Worm (Caenorhabditis elegans) whole organism, late embryonic: ENCODE data around the gene K09C8.2.
A peak's percentile ranks its signal among the peaks of the same experiment; 100 is the strongest.

Experiments used
- C38D4.7 ChIP-seq: fragments of 200-800 bp; sonication (Bioruptor generic); optimal IDR thresholded peaks from 2 replicates; lab custom pipeline; 2018; ENCODE audit warnings: mild to moderate bottlenecking, missing genetic modification characterization, moderate library complexity, missing compliant biosample characterization
- K02D7.2 ChIP-seq: sonication (generic microtip); optimal IDR thresholded peaks from 2 replicates; lab custom pipeline; 2017; ENCODE audit warnings: mild to moderate bottlenecking, missing genetic modification characterization, missing compliant biosample characterization
- ceh-14 ChIP-seq: sonication (generic microtip); optimal IDR thresholded peaks from 2 replicates; lab custom pipeline; 2016; ENCODE audit warnings: missing genotype, missing genetic modification characterization, missing compliant biosample characterization
- ceh-18 ChIP-seq: sonication (generic microtip); optimal IDR thresholded peaks from 2 replicates; lab custom pipeline; 2016; ENCODE audit warnings: missing genetic modification characterization, missing compliant biosample characterization
- ceh-19 ChIP-seq: fragments of 200-800 bp; sonication (Bioruptor generic); optimal IDR thresholded peaks from 2 replicates; lab custom pipeline; 2018; ENCODE audit warnings: mild to moderate bottlenecking, missing genetic modification characterization, missing compliant biosample characterization
- ceh-2 ChIP-seq: sonication (generic microtip); optimal IDR thresholded peaks from 2 replicates; lab custom pipeline; 2016; ENCODE audit warnings: missing genotype, missing genetic modification characterization, missing compliant biosample characterization
- ceh-22 ChIP-seq: sonication (generic microtip); optimal IDR thresholded peaks from 2 replicates; lab custom pipeline; 2017; ENCODE audit warnings: missing biosample characterization, missing genetic modification characterization
- ceh-31 ChIP-seq: sonication (generic microtip); optimal IDR thresholded peaks from 2 replicates; lab custom pipeline; 2016; ENCODE audit warnings: missing genetic modification characterization, missing compliant biosample characterization
- ceh-45 ChIP-seq: fragments of 200-800 bp; sonication (Bioruptor generic); IDR thresholded peaks from 2 replicates; pipeline ENCODE4 v1.3.6; 2022; ENCODE audit warnings: missing genetic modification reagents, missing genetic modification characterization, missing compliant biosample characterization
- ceh-9 ChIP-seq: sonication (generic microtip); optimal IDR thresholded peaks from 2 replicates; lab custom pipeline; 2016; ENCODE audit warnings: mild to moderate bottlenecking, missing genetic modification characterization, inconsistent platforms, missing compliant biosample characterization
- che-1 ChIP-seq: sonication (generic microtip); optimal IDR thresholded peaks from 2 replicates; lab custom pipeline; 2016; ENCODE audit warnings: mild to moderate bottlenecking, missing genetic modification characterization, missing compliant biosample characterization
- dmd-4 ChIP-seq: sonication (generic microtip); optimal IDR thresholded peaks from 2 replicates; lab custom pipeline; 2016; ENCODE audit warnings: borderline replicate concordance, missing genetic modification characterization, missing compliant biosample characterization
- dve-1 ChIP-seq: sonication (generic microtip); optimal IDR thresholded peaks from 2 replicates; lab custom pipeline; 2017; ENCODE audit warnings: antibody characterized with exemption, mild to moderate bottlenecking, missing genetic modification characterization, missing compliant biosample characterization
- elt-2 ChIP-seq: sonication (generic microtip); optimal IDR thresholded peaks from 2 replicates; lab custom pipeline; 2016; ENCODE audit warnings: missing genetic modification reagents, missing genetic modification characterization, missing compliant biosample characterization
- elt-4 ChIP-seq: sonication (generic microtip); optimal IDR thresholded peaks from 2 replicates; lab custom pipeline; 2016; ENCODE audit warnings: missing genetic modification characterization, missing compliant biosample characterization
- ets-4 ChIP-seq: sonication (generic microtip); optimal IDR thresholded peaks from 2 replicates; lab custom pipeline; 2016; ENCODE audit warnings: missing genetic modification characterization, missing compliant biosample characterization
- fkh-10 ChIP-seq: fragments of 150-350 bp; optimal IDR thresholded peaks from 2 replicates; lab custom pipeline; 2014; ENCODE audit warnings: missing biosample characterization, missing genetic modification reagents, missing genetic modification characterization
- fkh-6 ChIP-seq: sonication (generic microtip); optimal IDR thresholded peaks from 2 replicates; lab custom pipeline; 2016; ENCODE audit warnings: missing genetic modification characterization, missing compliant biosample characterization
- gmeb-2 ChIP-seq: sonication (generic microtip); optimal IDR thresholded peaks from 2 replicates; lab custom pipeline; 2016; ENCODE audit warnings: missing genetic modification characterization, inconsistent platforms, missing compliant biosample characterization
- hlh-30 ChIP-seq: sonication (generic microtip); optimal IDR thresholded peaks from 2 replicates; lab custom pipeline; 2017; ENCODE audit warnings: antibody characterized with exemption, missing genetic modification characterization, missing compliant biosample characterization; ENCODE audit not compliant: insufficient read depth
- hlh-8 ChIP-seq: sonication (generic microtip); optimal IDR thresholded peaks from 2 replicates; lab custom pipeline; 2016; ENCODE audit warnings: missing genotype, missing genetic modification characterization, missing compliant biosample characterization
- lim-6 ChIP-seq: sonication (generic microtip); optimal IDR thresholded peaks from 2 replicates; lab custom pipeline; 2016; ENCODE audit warnings: missing genetic modification characterization, missing compliant biosample characterization
- lin-11 ChIP-seq: fragments of 200-800 bp; sonication (Bioruptor generic); optimal IDR thresholded peaks from 2 replicates; lab custom pipeline; 2018; ENCODE audit warnings: mild to moderate bottlenecking, missing genetic modification characterization, missing compliant biosample characterization
- madf-2 ChIP-seq: sonication (generic microtip); optimal IDR thresholded peaks from 2 replicates; lab custom pipeline; 2017; ENCODE audit warnings: missing genetic modification characterization, missing compliant biosample characterization
- mec-3 ChIP-seq: sonication (generic microtip); optimal IDR thresholded peaks from 2 replicates; lab custom pipeline; 2016; ENCODE audit warnings: borderline replicate concordance, missing genetic modification characterization, missing compliant biosample characterization
- npax-4 ChIP-seq: sonication (generic microtip); optimal IDR thresholded peaks from 2 replicates; lab custom pipeline; 2016; ENCODE audit warnings: missing genetic modification characterization, missing compliant biosample characterization
- pax-1 ChIP-seq: fragments of 150-350 bp; optimal IDR thresholded peaks from 2 replicates; lab custom pipeline; 2014; ENCODE audit warnings: missing biosample characterization, missing genetic modification characterization
- pros-1 ChIP-seq: fragments of 150-350 bp; optimal IDR thresholded peaks from 2 replicates; lab custom pipeline; 2014; ENCODE audit warnings: missing biosample characterization, missing genetic modification reagents, missing genetic modification characterization
- rnt-1 ChIP-seq: sonication (generic microtip); optimal IDR thresholded peaks from 2 replicates; lab custom pipeline; 2016; ENCODE audit warnings: missing genetic modification characterization, missing compliant biosample characterization
- sdc-2 ChIP-seq: sonication (generic microtip); optimal IDR thresholded peaks from 2 replicates; lab custom pipeline; 2016; ENCODE audit warnings: missing genotype, missing genetic modification characterization, missing compliant biosample characterization
- tbx-7 ChIP-seq: sonication (generic microtip); optimal IDR thresholded peaks from 2 replicates; lab custom pipeline; 2016; ENCODE audit warnings: missing genotype, missing genetic modification characterization, missing compliant biosample characterization
- ttx-3 ChIP-seq: sonication (generic microtip); optimal IDR thresholded peaks from 2 replicates; lab custom pipeline; 2016; ENCODE audit warnings: missing genetic modification reagents, missing genetic modification characterization, missing compliant biosample characterization
- unc-42 ChIP-seq: sonication (generic microtip); optimal IDR thresholded peaks from 2 replicates; lab custom pipeline; 2016; ENCODE audit warnings: missing genotype, missing genetic modification characterization, missing compliant biosample characterization
- unc-55 ChIP-seq: sonication (generic microtip); optimal IDR thresholded peaks from 2 replicates; lab custom pipeline; 2017; ENCODE audit warnings: missing biosample characterization, missing genetic modification reagents, missing genetic modification characterization
- zip-5 ChIP-seq: sonication (generic microtip); optimal IDR thresholded peaks from 2 replicates; lab custom pipeline; 2016; ENCODE audit warnings: missing genetic modification characterization, missing compliant biosample characterization
- ztf-16 ChIP-seq: sonication (generic microtip); optimal IDR thresholded peaks from 2 replicates; lab custom pipeline; 2017; ENCODE audit warnings: missing genetic modification characterization, missing compliant biosample characterization

K09C8.2 gene

DNA sequence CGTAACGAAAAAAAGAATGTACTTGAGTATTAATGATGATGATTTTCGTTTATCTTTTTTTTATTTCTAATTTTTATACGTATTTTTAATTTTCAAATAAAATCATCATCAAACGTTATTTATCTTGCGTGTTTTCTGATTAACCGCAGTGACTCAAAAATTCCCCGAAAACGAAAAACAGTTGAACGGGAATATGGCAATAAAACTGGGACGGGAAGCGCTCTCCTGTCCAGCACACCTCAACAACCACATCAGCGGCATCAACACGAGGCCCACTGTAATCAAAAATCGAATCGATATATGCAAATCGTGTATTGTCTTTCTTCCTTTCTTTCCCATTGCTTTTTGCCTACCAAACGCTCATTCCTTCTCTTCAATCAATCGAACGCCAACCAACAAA lies at the start of gene K09C8.2:
Gene K09C8.2 (plus strand): TSS at position 301 of the 400 bp plus-strand sequence.
- TF ChIP-seq K02D7.2 (tag; lab: Kevin White, UChicago) (no peak), ztf-16 (tag; lab: Kevin White, UChicago) (no peak), dve-1 (tag; lab: Kevin White, UChicago) (no peak), hlh-30 (tag; lab: Kevin White, UChicago) (no peak), elt-2 (tag; lab: Kevin White, UChicago) (no peak), che-1 (tag; lab: Kevin White, UChicago) (no peak), ceh-22 (no peak), fkh-10 (GFP tag; lab: Kevin White, UChicago) (no peak), ceh-2 (tag; lab: Kevin White, UChicago) (no peak), mec-3 (tag; lab: Kevin White, UChicago) (no peak)

DNA sequence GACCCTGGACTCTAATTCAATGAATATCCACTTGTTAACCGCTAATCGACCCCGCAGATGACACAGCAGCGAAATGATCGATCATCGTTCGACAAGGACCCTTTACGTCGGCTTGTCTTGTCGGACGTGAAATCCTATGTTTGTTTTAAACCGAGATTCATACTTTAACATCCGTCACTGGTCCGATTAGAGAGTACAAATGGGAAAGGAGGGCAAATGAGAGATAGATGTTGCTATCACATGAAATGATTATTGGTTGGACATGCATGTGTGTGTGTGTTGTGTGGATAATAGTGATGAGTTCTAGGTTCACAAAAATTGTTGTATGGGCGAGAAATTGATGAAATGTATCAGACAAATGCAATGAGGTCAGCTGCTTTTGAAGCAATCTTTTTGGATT lies 49.6 kb upstream of the K09C8.2 start:
- no peak for TF ChIP-seq tbx-7
- TF ChIP-seq unc-55, result peak; percentile 55
- TF ChIP-seq, all 69 proteins: peak for 1

DNA sequence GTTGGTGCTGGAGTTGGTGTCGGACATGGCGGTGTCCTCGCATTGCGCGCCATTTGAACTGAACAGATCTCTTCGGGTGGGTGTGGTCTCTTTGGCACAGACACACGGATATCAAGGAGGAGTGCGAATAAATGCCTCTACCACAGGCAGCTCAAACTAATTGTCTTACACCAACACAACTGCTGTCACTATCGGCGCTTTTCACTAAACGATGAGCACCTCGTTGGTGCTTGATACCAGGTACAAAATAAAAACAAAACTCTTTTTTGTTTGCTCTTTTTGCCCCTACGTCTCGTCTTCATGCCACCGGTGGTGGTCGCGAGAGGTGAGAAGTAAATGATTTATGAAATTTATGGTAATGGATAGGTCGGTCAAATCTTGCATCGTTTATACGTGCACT lies 48.5 kb upstream of the K09C8.2 start, which contains the start of gene F47B10.8:
Gene F47B10.8 (minus strand): TSS at position 101 of the 400 bp plus-strand sequence.
- TF ChIP-seq ceh-14 (tag; lab: Kevin White, UChicago) (no peak), hlh-8 (no peak), zip-5 (no peak), fkh-6 (tag; lab: Kevin White, UChicago) (no peak), lin-11 (tag; lab: Kevin White, UChicago) (no peak), che-1 (tag; lab: Kevin White, UChicago) (no peak), dmd-4 (tag; lab: Kevin White, UChicago) (no peak), ets-4 (tag; lab: Kevin White, UChicago) (no peak)

DNA sequence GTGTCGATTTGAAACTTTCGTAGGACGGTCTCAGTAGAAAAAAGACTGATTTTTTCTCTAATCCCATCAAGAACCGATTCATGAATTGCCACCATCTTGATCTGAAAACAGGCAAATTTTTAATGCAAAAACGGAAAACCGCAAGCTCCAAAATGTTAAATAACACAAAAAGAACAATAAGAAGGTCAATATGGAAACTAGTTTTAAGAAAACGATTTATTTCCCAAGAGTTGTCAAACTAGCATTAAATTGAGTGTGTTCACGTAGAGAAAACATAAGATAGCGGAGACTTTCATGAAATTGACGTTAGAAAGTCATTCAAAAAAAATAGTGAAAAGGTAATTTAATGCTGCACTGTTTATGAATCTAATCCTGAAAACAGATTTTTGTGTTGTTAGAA lies 45.3 kb upstream of the K09C8.2 start, which contains the start of gene F47B10.9:
Gene F47B10.9 (minus strand): TSS at position 101 of the 400 bp plus-strand sequence.
- TF ChIP-seq sdc-2 (no peak), lim-6 (tag; lab: Kevin White, UChicago) (no peak), gmeb-2 (tag; lab: Kevin White, UChicago) (no peak), unc-42 (tag; lab: Kevin White, UChicago) (no peak), ceh-31 (tag; lab: Kevin White, UChicago) (no peak), madf-2 (tag; lab: Kevin White, UChicago) (no peak), hlh-30 (tag; lab: Kevin White, UChicago) (no peak), ceh-45 (GFP tag; lab: Robert Waterston, UW) (no peak), rnt-1 (tag; lab: Kevin White, UChicago) (no peak)
- TF ChIP-seq, all 69 proteins: peak for 0

DNA sequence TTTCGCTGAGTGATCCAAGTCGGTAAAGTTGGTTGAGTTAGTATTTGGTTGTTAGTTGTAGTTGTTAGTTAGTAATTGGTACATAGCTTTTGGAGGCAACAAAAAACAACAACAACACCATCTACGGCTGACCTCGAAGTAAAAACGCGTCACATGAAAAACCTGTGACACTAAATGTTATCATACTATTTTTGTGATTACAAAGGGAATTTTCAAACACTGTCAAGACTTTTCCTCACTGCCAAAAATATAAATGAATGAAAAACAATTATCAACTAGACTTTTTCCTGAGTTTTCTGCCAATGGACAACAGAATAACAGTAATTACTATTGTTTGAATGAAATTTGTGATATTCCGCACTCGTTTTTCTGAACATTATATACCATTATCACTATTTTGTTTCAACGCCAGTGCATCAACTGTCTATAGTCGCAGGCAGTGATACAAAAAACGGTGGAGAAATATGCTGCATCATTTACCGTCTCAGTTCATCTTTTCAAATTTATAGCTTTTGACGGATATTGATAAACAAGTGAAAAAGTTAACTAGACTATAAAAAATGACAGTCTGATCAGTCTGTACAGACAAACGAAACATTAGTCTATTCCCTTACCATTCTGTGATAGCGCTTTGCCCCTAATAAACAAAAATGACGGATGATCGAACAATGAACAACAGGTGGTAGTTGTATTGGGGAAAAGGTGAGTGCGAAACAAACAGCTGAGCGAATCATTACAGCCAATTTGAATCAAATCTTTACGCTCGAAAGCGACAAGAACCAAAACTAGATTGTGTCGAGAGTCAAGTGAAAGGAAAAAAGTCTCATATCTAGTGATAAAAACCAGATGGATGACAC lies 44.6 kb upstream of the K09C8.2 start:
- no peak for TF ChIP-seq lin-11 (tag; lab: Kevin White, UChicago)
- no peak for TF ChIP-seq ztf-16 (tag; lab: Kevin White, UChicago)
- TF ChIP-seq mec-3 (tag; lab: Kevin White, UChicago), result no peak
- TF ChIP-seq hlh-8, result no peak
- TF ChIP-seq ceh-31 (tag; lab: Kevin White, UChicago), result no peak
- no peak for TF ChIP-seq unc-55
- TF ChIP-seq npax-4 (tag; lab: Kevin White, UChicago), result no peak

DNA sequence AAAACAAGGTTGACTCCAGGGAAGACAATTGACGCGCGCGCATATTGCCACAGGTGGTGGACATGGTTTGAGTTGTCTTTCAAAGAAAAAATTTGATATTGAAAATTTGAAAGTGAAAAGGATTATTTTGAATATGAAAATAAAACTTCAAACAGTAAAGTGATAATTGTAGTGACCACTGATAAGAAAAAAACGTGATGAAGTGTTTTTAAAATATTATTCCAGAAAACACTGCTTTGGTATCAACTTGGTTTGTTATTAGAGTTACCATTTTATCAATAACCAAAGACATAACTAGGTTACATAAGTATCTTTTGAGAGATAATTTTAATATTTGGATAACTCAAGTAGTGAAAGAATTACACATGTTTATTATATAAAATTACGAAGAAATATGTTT lies 43.0 kb upstream of the K09C8.2 start:
- no peak for TF ChIP-seq ttx-3
- TF ChIP-seq C38D4.7 (GFP tag; lab: Kevin White, UChicago), result no peak
- no peak for TF ChIP-seq ceh-18
- no peak for TF ChIP-seq elt-4 (tag; lab: Kevin White, UChicago)
- no peak for TF ChIP-seq ceh-22
- no peak for TF ChIP-seq ceh-19 (GFP tag; lab: Kevin White, UChicago)
- TF ChIP-seq tbx-7, result no peak
- no peak for TF ChIP-seq pax-1 (tag; lab: Kevin White, UChicago)
- TF ChIP-seq pros-1 (tag; lab: Kevin White, UChicago), result no peak
- no peak for TF ChIP-seq lin-11 (tag; lab: Kevin White, UChicago)
- no peak for TF ChIP-seq fkh-10 (GFP tag; lab: Kevin White, UChicago)
- no peak for TF ChIP-seq ceh-9 (tag; lab: Kevin White, UChicago)
